Worm (Caenorhabditis elegans): ENCODE results near the gene nmr-1.

DNA sequence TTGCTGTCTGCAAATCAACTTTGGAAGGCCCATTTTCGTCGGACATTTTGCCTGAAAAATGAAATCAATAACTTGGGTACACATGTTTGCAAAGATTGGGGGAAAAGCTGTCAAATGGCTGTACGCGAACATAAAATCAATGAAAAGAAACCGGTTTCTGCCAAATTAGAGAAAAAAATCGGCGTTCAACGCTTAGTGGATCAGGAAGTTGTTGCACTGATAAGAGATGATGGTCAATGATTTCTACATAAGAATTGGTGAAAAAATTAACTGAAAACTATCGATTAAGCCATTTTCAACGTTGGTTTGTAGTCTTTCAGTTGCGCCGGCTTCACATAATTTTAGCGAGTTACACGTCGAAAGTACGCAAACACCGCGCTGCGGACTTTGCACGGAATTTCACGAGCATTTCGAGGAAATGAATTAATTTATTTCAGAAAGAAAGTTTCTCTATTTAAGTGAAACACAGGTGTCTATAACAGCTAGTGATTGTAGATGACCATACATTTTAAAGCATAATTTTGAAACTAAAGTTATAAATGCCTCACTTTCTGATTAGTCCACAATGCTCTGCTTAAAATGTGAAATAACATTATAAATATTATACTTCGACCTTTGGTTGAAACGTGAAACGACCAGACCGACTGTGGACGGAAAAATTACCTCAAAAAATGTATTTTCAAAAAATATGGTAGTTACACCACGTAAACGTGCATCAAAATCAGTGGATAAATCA lies 16.7 kb downstream of the nmr-1 start, which contains the start of the genes F07F6.4 and F07F6.2:
- TF ChIP-seq fos-1 (tag; optimal IDR thresholded peaks at IDR 0.05) (no peak), egl-27 (tag; optimal IDR thresholded peaks at IDR 0.05) (no peak)
